Fruit fly (Drosophila melanogaster): ENCODE results near the gene CG13318.

Gene CG13318

dm6 chr3R:8746354-8746753, 26.1 kb downstream of the CG13318 start (continued):
- TF ChIP-seq lov (optimal IDR thresholded peaks at IDR 0.05) (no peak), lov (GFP tag; IDR thresholded peaks at IDR 0.05) (no peak), Gsc (GFP tag; IDR thresholded peaks at IDR 0.05) (no peak), ac (GFP tag; optimal IDR thresholded peaks at IDR 0.05) (no peak), GATAe (GFP tag; conservative IDR thresholded peaks at IDR 0.05) (no peak), dpn (GFP tag; optimal IDR thresholded peaks at IDR 0.05) (peak in 1 of 2 experiments; percentile 63), CG9817 (tag; optimal IDR thresholded peaks at IDR 0.05) (no peak), bigmax (GFP tag; optimal IDR thresholded peaks at IDR 0.05) (no peak), CG2875 (GFP tag; optimal IDR thresholded peaks at IDR 0.05) (no peak), exex (tag; optimal IDR thresholded peaks at IDR 0.05) (no peak), chn (GFP tag; optimal IDR thresholded peaks at IDR 0.05) (peak; percentile 49), CG12659 (GFP tag; optimal IDR thresholded peaks at IDR 0.05) (peak; percentile 23), lilli (GFP tag; optimal IDR thresholded peaks at IDR 0.05) (peak; percentile 58), hb (GFP tag; IDR thresholded peaks at IDR 0.05; ENCODE audit: partially characterized antibody) (no peak), CG13296 (GFP tag; optimal IDR thresholded peaks at IDR 0.05) (no peak), CG6254 (GFP tag; optimal IDR thresholded peaks at IDR 0.05) (peak; percentile 20), Six4 (GFP tag; optimal IDR thresholded peaks at IDR 0.05) (peak; percentile 56), CG17385 (GFP tag; optimal IDR thresholded peaks at IDR 0.05) (peak; percentile 64), Max (GFP tag; optimal IDR thresholded peaks at IDR 0.05) (peak; percentile 65), Doc2 (GFP tag; IDR thresholded peaks at IDR 0.05) (no peak), MTF-1 (GFP tag; optimal IDR thresholded peaks at IDR 0.05; ENCODE audit: borderline replicate concordance) (peak; percentile 47), CG32772 (GFP tag; IDR thresholded peaks at IDR 0.05) (no peak), gcm2 (GFP tag; optimal IDR thresholded peaks at IDR 0.05) (no peak), CG12942 (GFP tag; optimal IDR thresholded peaks at IDR 0.05) (peak; percentile 43), zen (tag; optimal IDR thresholded peaks at IDR 0.05) (peak; percentile 91), HLH54F (GFP tag; optimal IDR thresholded peaks at IDR 0.05) (no peak), bowl (GFP tag; IDR thresholded peaks at IDR 0.05) (no peak), org-1 (GFP tag; optimal IDR thresholded peaks at IDR 0.05) (peak; percentile 49), HmgD (GFP tag; optimal IDR thresholded peaks at IDR 0.05) (no peak), disco-r (GFP tag; optimal IDR thresholded peaks at IDR 0.05) (no peak), jing (GFP tag; optimal IDR thresholded peaks at IDR 0.05) (peak; percentile 6), Mad (GFP tag; optimal IDR thresholded peaks at IDR 0.05) (peak; percentile 55), CG2889 (GFP tag; IDR thresholded peaks at IDR 0.05) (no peak), gsb (GFP tag; IDR thresholded peaks at IDR 0.05) (no peak), ap (GFP tag; IDR thresholded peaks at IDR 0.05) (peak; percentile 64), CG2678 (tag; optimal IDR thresholded peaks at IDR 0.05) (peak; percentile 66), CG18262 (tag; optimal IDR thresholded peaks at IDR 0.05) (peak; percentile 75), CG10959 (GFP tag; IDR thresholded peaks at IDR 0.05) (peak; percentile 59; the same call in 1 of the 2 replicates), CG2712 (tag; optimal IDR thresholded peaks at IDR 0.05) (peak; percentile 76), kay (GFP tag; optimal IDR thresholded peaks at IDR 0.05) (no peak), abd-A (tag; optimal IDR thresholded peaks at IDR 0.05) (no peak), p53 (GFP tag; optimal IDR thresholded peaks at IDR 0.05) (no peak), Deaf1 (tag; optimal IDR thresholded peaks at IDR 0.05) (peak; percentile 27), Fer2 (tag; optimal IDR thresholded peaks at IDR 0.05) (no peak), CG15479 (GFP tag; optimal IDR thresholded peaks at IDR 0.05) (peak; percentile 24), cad (GFP tag; optimal IDR thresholded peaks at IDR 0.05) (no peak), CG5953 (GFP tag; IDR thresholded peaks at IDR 0.05) (no peak; the same call in 1 of the 2 replicates), CG12104 (GFP tag; optimal IDR thresholded peaks at IDR 0.05) (peak; percentile 39), CG2116 (GFP tag; optimal IDR thresholded peaks at IDR 0.05) (peak; percentile 13), Dip2 (GFP tag; IDR thresholded peaks at IDR 0.05) (no peak), Xbp1 (GFP tag; optimal IDR thresholded peaks at IDR 0.05) (peak; percentile 66), mld (GFP tag; IDR thresholded peaks at IDR 0.05; ENCODE audit: partially characterized antibody) (no peak)

Measured in whole organism, embryonic.